Worm (Caenorhabditis elegans) whole organism, L2 larva: ENCODE data around the gene T24C12.1.

Source experiments
- egl-27 ChIP-seq: sonication (generic microtip); optimal IDR thresholded peaks from 3 replicates; lab custom pipeline; 2017; ENCODE audit warnings: missing biosample characterization, missing genetic modification reagents, missing genetic modification characterization
- elt-3 ChIP-seq: sonication (generic microtip); optimal IDR thresholded peaks from 2 replicates; lab custom pipeline; 2017; ENCODE audit warnings: missing biosample characterization, missing genetic modification characterization
- fos-1 ChIP-seq: fragments of 150-350 bp; optimal IDR thresholded peaks from 2 replicates; lab custom pipeline; 2014; ENCODE audit warnings: missing biosample characterization, missing genetic modification characterization
- lin-11 ChIP-seq: fragments of 150-350 bp; sonication (generic microtip); optimal IDR thresholded peaks from 2 replicates; lab custom pipeline; 2014; ENCODE audit warnings: missing biosample characterization, missing genetic modification characterization, inconsistent platforms, mixed read lengths
- lin-13 ChIP-seq: fragments of 150-350 bp; optimal IDR thresholded peaks from 2 replicates; lab custom pipeline; 2014; ENCODE audit warnings: missing biosample characterization, missing genetic modification reagents, missing genetic modification characterization
- lin-39 ChIP-seq: fragments of 150-350 bp; optimal IDR thresholded peaks from 2 replicates; lab custom pipeline; 2014; ENCODE audit warnings: missing biosample characterization, missing genetic modification reagents, missing genetic modification characterization
- nhr-10 ChIP-seq: sonication (generic microtip); optimal IDR thresholded peaks from 2 replicates; lab custom pipeline; 2017; ENCODE audit warnings: missing biosample characterization, missing genetic modification characterization
- nhr-11 ChIP-seq: fragments of 150-350 bp; optimal IDR thresholded peaks from 2 replicates; lab custom pipeline; 2014; ENCODE audit warnings: missing biosample characterization, missing genetic modification characterization
- nhr-77 ChIP-seq: fragments of 150-350 bp; optimal IDR thresholded peaks from 2 replicates; lab custom pipeline; 2014; ENCODE audit warnings: missing biosample characterization, missing genetic modification characterization
- sem-4 ChIP-seq: fragments of 150-350 bp; optimal IDR thresholded peaks from 2 replicates; lab custom pipeline; 2014; ENCODE audit warnings: missing biosample characterization, missing genetic modification reagents, missing genetic modification characterization

DNA sequence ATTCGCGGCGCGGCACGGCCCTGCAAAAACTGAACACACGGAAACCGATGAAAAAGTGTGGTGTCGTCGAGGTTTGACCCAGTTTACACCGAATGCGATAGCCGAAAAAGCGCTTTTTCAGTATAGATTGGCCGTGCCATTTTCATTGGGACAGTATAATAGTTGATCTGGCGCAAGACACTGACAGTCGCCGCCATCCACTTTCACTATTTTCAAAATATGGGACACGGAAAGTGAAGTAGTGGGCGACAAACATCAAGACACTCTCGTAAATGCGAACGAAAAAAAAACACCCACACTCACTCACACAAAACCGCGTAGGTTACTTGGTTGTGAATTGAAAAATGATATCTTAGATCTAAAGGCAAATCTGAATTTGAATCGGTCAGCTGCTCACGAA is 19.8 kb downstream of the T24C12.1 start:
- TF ChIP-seq sem-4 (tag; lab: Kevin White, UChicago) (no peak), egl-27 (tag; lab: Kevin White, UChicago) (no peak), lin-13 (GFP tag; lab: Kevin White, UChicago) (no peak), elt-3 (tag; lab: Kevin White, UChicago) (no peak), fos-1 (tag; lab: Kevin White, UChicago) (no peak), lin-39 (no peak), nhr-77 (tag; lab: Kevin White, UChicago) (no peak), lin-11 (tag; lab: Kevin White, UChicago) (no peak), nhr-11 (tag; lab: Kevin White, UChicago) (no peak), nhr-10 (tag; lab: Kevin White, UChicago) (no peak)
